Worm (Caenorhabditis elegans) whole organism, L4 larva: ENCODE measurements around the gene F54G2.1.

Source experiments
- F10B5.3 ChIP-seq: sonication (generic microtip); optimal IDR thresholded peaks from 2 replicates; lab custom pipeline; 2016; ENCODE audit warnings: mild to moderate bottlenecking, missing genetic modification characterization, missing compliant biosample characterization
- F26F4.8 ChIP-seq: fragments of 200-800 bp; sonication (Bioruptor generic); conservative IDR thresholded peaks from 2 replicates; pipeline ENCODE4 v1.3.6; 2022; ENCODE audit warnings: missing genetic modification characterization, missing compliant biosample characterization
- F37D6.2 ChIP-seq: sonication (generic microtip); optimal IDR thresholded peaks from 2 replicates; lab custom pipeline; 2016; ENCODE audit warnings: mild to moderate bottlenecking, missing genetic modification characterization, missing compliant biosample characterization
- Y48G9A.11 ChIP-seq: fragments of 200-800 bp; sonication (Bioruptor generic); IDR thresholded peaks from 2 replicates; pipeline ENCODE4 v1.3.6; 2022; ENCODE audit warnings: missing genetic modification reagents, missing genetic modification characterization, missing compliant biosample characterization
- Y75B8A.6 ChIP-seq: fragments of 200-800 bp; sonication (Bioruptor generic); IDR thresholded peaks from 2 replicates; pipeline ENCODE4 v1.3.6; 2022; ENCODE audit warnings: missing genetic modification reagents, missing genetic modification characterization, missing compliant biosample characterization
- ZK337.2 ChIP-seq: fragments of 200-800 bp; sonication (Bioruptor generic); IDR thresholded peaks from 2 replicates; pipeline ENCODE4 v1.3.6; 2022; ENCODE audit warnings: missing genetic modification reagents, missing genetic modification characterization, missing compliant biosample characterization
- ZK546.5 ChIP-seq, 2 experiments: sonication (generic microtip); optimal IDR thresholded peaks; 2 replicates each; lab custom pipeline; 2017; ENCODE audit warnings: missing biosample characterization in 2 of 2, missing genetic modification characterization in 2 of 2
- aha-1 ChIP-seq: fragments of 150-350 bp; peaks from one replicate; lab custom pipeline; 2014; ENCODE audit warnings: missing biosample characterization, missing genetic modification characterization
- ama-1 ChIP-seq: fragments of 150-350 bp; optimal IDR thresholded peaks from 2 replicates; lab custom pipeline; 2014; ENCODE audit warnings: inconsistent platforms, mixed read lengths
- arid-1 ChIP-seq: fragments of 200-800 bp; sonication (Bioruptor generic); conservative IDR thresholded peaks from 2 replicates; pipeline ENCODE4 v1.3.6; 2022; ENCODE audit warnings: missing genetic modification reagents, missing genetic modification characterization, missing compliant biosample characterization
- attf-4 ChIP-seq: sonication (generic microtip); optimal IDR thresholded peaks from 3 replicates; lab custom pipeline; 2017; ENCODE audit warnings: missing biosample characterization, missing genetic modification characterization
- ceh-20 ChIP-seq: fragments of 200-800 bp; sonication (Bioruptor generic); IDR thresholded peaks from 2 replicates; pipeline ENCODE4 v1.3.6; 2022; ENCODE audit warnings: missing genetic modification reagents, missing genetic modification characterization, missing compliant biosample characterization
- ceh-32 ChIP-seq: sonication (generic microtip); optimal IDR thresholded peaks from 2 replicates; lab custom pipeline; 2016; ENCODE audit warnings: mild to moderate bottlenecking, missing genetic modification characterization, missing compliant biosample characterization; ENCODE audit not compliant: poor library complexity
- ceh-44 ChIP-seq: fragments of 200-800 bp; sonication (Bioruptor generic); IDR thresholded peaks from 2 replicates; pipeline ENCODE4 v1.3.6; 2022; ENCODE audit warnings: missing genetic modification reagents, missing genetic modification characterization, missing compliant biosample characterization
- ceh-82 ChIP-seq: sonication (generic microtip); optimal IDR thresholded peaks from 2 replicates; lab custom pipeline; 2017; ENCODE audit warnings: missing biosample characterization, missing genetic modification characterization
- daf-16 ChIP-seq, 3 experiments: sonication (generic microtip); optimal IDR thresholded peaks; 2 replicates each; lab custom pipeline; 2016 to 2017; ENCODE audit warnings: missing genetic modification characterization in 3 of 3, missing genetic modification reagents in 3 of 3, mild to moderate bottlenecking in 2 of 3, missing compliant biosample characterization in 2 of 3, missing biosample characterization in 1 of 3, moderate library complexity in 1 of 3
- daf-8 ChIP-seq: fragments of 200-800 bp; sonication (Bioruptor generic); IDR thresholded peaks from 2 replicates; pipeline ENCODE4 v1.3.6; 2022; ENCODE audit warnings: missing genetic modification characterization, missing compliant biosample characterization
- dmd-6 ChIP-seq: fragments of 200-800 bp; sonication (Bioruptor generic); IDR thresholded peaks from 2 replicates; pipeline ENCODE4 v1.3.6; 2022; ENCODE audit warnings: missing genetic modification reagents, missing genetic modification characterization, missing compliant biosample characterization
- duxl-1 ChIP-seq: sonication (generic microtip); optimal IDR thresholded peaks from 2 replicates; lab custom pipeline; 2016; ENCODE audit warnings: mild to moderate bottlenecking, missing genetic modification characterization, moderate library complexity, missing compliant biosample characterization; ENCODE audit not compliant: poor library complexity
- dve-1 ChIP-seq: sonication (generic microtip); optimal IDR thresholded peaks from 2 replicates; lab custom pipeline; 2017; ENCODE audit warnings: antibody characterized with exemption, mild to moderate bottlenecking, missing genetic modification characterization, missing compliant biosample characterization; ENCODE audit not compliant: insufficient read depth
- fkh-10 ChIP-seq: fragments of 150-350 bp; optimal IDR thresholded peaks from 2 replicates; lab custom pipeline; 2014; ENCODE audit warnings: missing biosample characterization, missing genetic modification reagents, missing genetic modification characterization
- hif-1 ChIP-seq, 2 experiments: sonication (generic microtip); optimal IDR thresholded peaks; 2 replicates each; lab custom pipeline; 2016 to 2017; ENCODE audit warnings: missing compliant biosample characterization in 2 of 2, missing genetic modification characterization in 2 of 2, missing genetic modification reagents in 2 of 2, missing genotype in 2 of 2, mild to moderate bottlenecking in 1 of 2
- hlh-11 ChIP-seq: fragments of 200-800 bp; sonication (Bioruptor generic); optimal IDR thresholded peaks from 2 replicates; lab custom pipeline; 2018; ENCODE audit warnings: mild to moderate bottlenecking, missing genetic modification characterization, missing compliant biosample characterization
- hlh-30 ChIP-seq: sonication (generic microtip); optimal IDR thresholded peaks from 2 replicates; lab custom pipeline; 2017; ENCODE audit warnings: antibody characterized with exemption, mild to moderate bottlenecking, missing genetic modification characterization, missing compliant biosample characterization; ENCODE audit not compliant: insufficient read depth
- hmg-1.1 ChIP-seq: fragments of 200-800 bp; sonication (Bioruptor generic); IDR thresholded peaks from 2 replicates; pipeline ENCODE4 v1.3.6; 2022; ENCODE audit warnings: missing genetic modification reagents, missing genetic modification characterization, missing compliant biosample characterization
- jun-1 ChIP-seq: fragments of 150-350 bp; optimal IDR thresholded peaks from 2 replicates; lab custom pipeline; 2014; ENCODE audit warnings: missing biosample characterization, missing genetic modification reagents, missing genetic modification characterization
- lin-13 ChIP-seq: fragments of 150-350 bp; optimal IDR thresholded peaks from 2 replicates; lab custom pipeline; 2014; ENCODE audit warnings: missing biosample characterization, missing genetic modification reagents, missing genetic modification characterization
- lin-39 ChIP-seq: fragments of 150-350 bp; optimal IDR thresholded peaks from 2 replicates; lab custom pipeline; 2014; ENCODE audit warnings: missing biosample characterization, missing genetic modification reagents, missing genetic modification characterization
- lsy-2 ChIP-seq, 2 experiments: fragments of 150-350 bp in 1 of 2; sonication (generic microtip) in 1 of 2; optimal IDR thresholded peaks; 2 replicates each; lab custom pipeline; 2014 to 2017; ENCODE audit warnings: missing biosample characterization in 2 of 2, missing genetic modification characterization in 2 of 2
- mdl-1 ChIP-seq, 2 experiments: fragments of 150-350 bp in 1 of 2; sonication (generic microtip) in 1 of 2; optimal IDR thresholded peaks; 2 replicates each; lab custom pipeline; 2014 to 2017; ENCODE audit warnings: missing biosample characterization in 2 of 2, missing genetic modification characterization in 2 of 2
- mep-1 ChIP-seq: fragments of 150-350 bp; sonication (generic microtip); optimal IDR thresholded peaks from 3 replicates; lab custom pipeline; 2014; ENCODE audit warnings: missing biosample characterization, missing genetic modification characterization
- mxl-3 ChIP-seq: fragments of 200-800 bp; sonication (Bioruptor generic); optimal IDR thresholded peaks from 2 replicates; lab custom pipeline; 2018; ENCODE audit warnings: mild to moderate bottlenecking, missing genetic modification characterization, missing compliant biosample characterization
- nhr-102 ChIP-seq: sonication (generic microtip); optimal IDR thresholded peaks from 2 replicates; lab custom pipeline; 2016; ENCODE audit warnings: mild to moderate bottlenecking, missing genetic modification characterization, moderate library complexity, missing compliant biosample characterization
- nhr-28 ChIP-seq: fragments of 150-350 bp; optimal IDR thresholded peaks from 2 replicates; lab custom pipeline; 2014; ENCODE audit warnings: missing biosample characterization, missing genetic modification characterization
- nhr-48 ChIP-seq: sonication (generic microtip); optimal IDR thresholded peaks from 2 replicates; lab custom pipeline; 2016; ENCODE audit warnings: mild to moderate bottlenecking, missing genetic modification characterization, missing compliant biosample characterization
- nhr-77 ChIP-seq: fragments of 150-350 bp; optimal IDR thresholded peaks from 2 replicates; lab custom pipeline; 2014; ENCODE audit warnings: missing biosample characterization, missing genetic modification characterization
- pha-4 ChIP-seq, 2 experiments: fragments of 150-350 bp in 1 of 2; fragments of 200-800 bp in 1 of 2; sonication (Bioruptor generic) in 1 of 2; IDR thresholded peaks in 1 of 2; optimal IDR thresholded peaks in 1 of 2; 2 replicates each; pipeline versions ENCODE4 v1.3.6 to Lab custom; 2014 to 2022; ENCODE audit warnings: missing genetic modification characterization in 2 of 2, missing genetic modification reagents in 2 of 2, missing biosample characterization in 1 of 2, missing compliant biosample characterization in 1 of 2
- php-3 ChIP-seq: fragments of 200-800 bp; sonication (Bioruptor generic); IDR thresholded peaks from 2 replicates; pipeline ENCODE4 v1.3.6; 2022; ENCODE audit warnings: missing genetic modification reagents, missing genetic modification characterization, missing compliant biosample characterization
- pqm-1 ChIP-seq: sonication (generic microtip); optimal IDR thresholded peaks from 2 replicates; lab custom pipeline; 2017; ENCODE audit warnings: missing biosample characterization, missing genetic modification characterization
- saeg-2 ChIP-seq: fragments of 200-800 bp; sonication (Bioruptor generic); IDR thresholded peaks from 2 replicates; pipeline ENCODE4 v1.3.6; 2022; ENCODE audit warnings: missing genetic modification reagents, missing genetic modification characterization, missing compliant biosample characterization
- skn-1 ChIP-seq: fragments of 150-350 bp; optimal IDR thresholded peaks from 2 replicates; lab custom pipeline; 2014; ENCODE audit warnings: missing biosample characterization, missing genetic modification characterization
- snpc-4 ChIP-seq: fragments of 150-350 bp; optimal IDR thresholded peaks from 2 replicates; lab custom pipeline; 2014; ENCODE audit warnings: missing biosample characterization, missing genetic modification characterization
- unc-62 ChIP-seq, 3 experiments: fragments of 150-350 bp in 1 of 3; sonication (generic microtip); optimal IDR thresholded peaks in 2 of 3; peaks in 1 of 3; 1 replicate in 1 of 3; 2 replicates in 2 of 3; lab custom pipeline; 2014 to 2017; ENCODE audit warnings: missing biosample characterization in 3 of 3, missing genetic modification characterization in 3 of 3, missing genetic modification reagents in 3 of 3, missing genotype in 1 of 3
- zfp-2 ChIP-seq: sonication (generic microtip); optimal IDR thresholded peaks from 2 replicates; lab custom pipeline; 2016; ENCODE audit warnings: mild to moderate bottlenecking, missing genetic modification characterization, missing compliant biosample characterization
- zfp-3 ChIP-seq: fragments of 200-800 bp; sonication (Bioruptor generic); conservative IDR thresholded peaks from 2 replicates; pipeline ENCODE4 v1.3.6; 2022; ENCODE audit warnings: missing genetic modification reagents, missing genetic modification characterization, missing compliant biosample characterization

Gene F54G2.1

ce11 chrX:2693026-2693425 is 28.9 kb upstream of the F54G2.1 start:
- no peak for TF ChIP-seq ceh-32
- peak in 1 of 2 experiments; percentile 55 for TF ChIP-seq hif-1 (tag; optimal IDR thresholded peaks at IDR 0.05; lab: Kevin White, UChicago)
- TF ChIP-seq hlh-30 (tag; lab: Kevin White, UChicago), result peak; percentile 12
- peak; percentile 20 for TF ChIP-seq nhr-48 (tag; lab: Kevin White, UChicago)
- TF ChIP-seq nhr-102 (tag; lab: Kevin White, UChicago), result peak; percentile 40
- TF ChIP-seq F26F4.8 (GFP tag; lab: Robert Waterston, UW), result no peak
- peak; percentile 27 for TF ChIP-seq nhr-77 (tag; lab: Kevin White, UChicago)
- TF ChIP-seq pqm-1 (tag; lab: Kevin White, UChicago), result peak; percentile 20
- TF ChIP-seq aha-1 (tag; lab: Kevin White, UChicago), result peak; percentile 9
- peak; percentile 60 for TF ChIP-seq hlh-11
- TF ChIP-seq php-3, result peak; percentile 52
- peak; percentile 17 for TF ChIP-seq nhr-28 (tag; lab: Kevin White, UChicago)
- TF ChIP-seq daf-16 (GFP tag; optimal IDR thresholded peaks at IDR 0.05; lab: Kevin White, UChicago), result no peak
- peak; percentile 99 for TF ChIP-seq daf-16 (tag; optimal IDR thresholded peaks at IDR 0.05; lab: Kevin White, UChicago)
- no peak for TF ChIP-seq hmg-1.1 (GFP tag; lab: Robert Waterston, UW)
- TF ChIP-seq dve-1 (tag; lab: Kevin White, UChicago), result peak; percentile 59
- TF ChIP-seq dmd-6 (GFP tag; lab: Robert Waterston, UW), result peak; percentile 60
- TF ChIP-seq skn-1 (tag; lab: Kevin White, UChicago), result no peak
- peak in 1 of 2 experiments; percentile 95 for TF ChIP-seq unc-62 (GFP tag; optimal IDR thresholded peaks at IDR 0.05 in 1 of 2; lab: Kevin White, UChicago)
- TF ChIP-seq unc-62 (tag; optimal IDR thresholded peaks at IDR 0.05; lab: Kevin White, UChicago), result no peak

- TF ChIP-seq lsy-2 (tag; optimal IDR thresholded peaks at IDR 0.05; lab: Kevin White, UChicago) (peak; percentile 91 to 98), ama-1 (lab: Kevin White, UChicago) (no peak), ZK337.2 (GFP tag; lab: Robert Waterston, UW) (no peak), dmd-6 (GFP tag; lab: Robert Waterston, UW) (0 out of 2 replicates have a peak, but pooled peaks have one; percentile 17), daf-8 (GFP tag; lab: Robert Waterston, UW) (no peak), ZK546.5 (tag; optimal IDR thresholded peaks at IDR 0.05; lab: Kevin White, UChicago) (no peak), mdl-1 (tag; optimal IDR thresholded peaks at IDR 0.05; lab: Kevin White, UChicago) (peak in 1 of 2 experiments; percentile 46), dve-1 (tag; lab: Kevin White, UChicago) (peak; percentile 69), pha-4 (GFP tag; IDR thresholded peaks at IDR 0.05; lab: Robert Waterston, UW) (no peak), pha-4 (tag; optimal IDR thresholded peaks at IDR 0.05; lab: Kevin White, UChicago) (peak; percentile 7), F10B5.3 (tag; lab: Kevin White, UChicago) (no peak), duxl-1 (peak; percentile 45), zfp-2 (tag; lab: Kevin White, UChicago) (no peak), snpc-4 (no peak), F37D6.2 (tag; lab: Kevin White, UChicago) (peak; percentile 19), mxl-3 (GFP tag; lab: Kevin White, UChicago) (no peak), fkh-10 (peak; percentile 70), unc-62 (GFP tag; optimal IDR thresholded peaks at IDR 0.05 in 1 of 2; lab: Kevin White, UChicago) (peak in 1 of 2 experiments; percentile 90), unc-62 (tag; optimal IDR thresholded peaks at IDR 0.05; lab: Kevin White, UChicago) (no peak), pqm-1 (tag; lab: Kevin White, UChicago) (no peak), mep-1 (tag; lab: Kevin White, UChicago) (peak; percentile 82), ceh-82 (no peak), Y48G9A.11 (GFP tag; lab: Robert Waterston, UW) (no peak), lin-39 (no peak), saeg-2 (no peak), F26F4.8 (GFP tag; lab: Robert Waterston, UW) (no peak), zfp-3 (GFP tag; lab: Robert Waterston, UW) (no peak), ceh-44 (GFP tag; lab: Robert Waterston, UW) (no peak), Y75B8A.6 (GFP tag; lab: Robert Waterston, UW) (no peak), jun-1 (tag; lab: Kevin White, UChicago) (no peak), arid-1 (GFP tag; lab: Robert Waterston, UW) (0 out of 2 replicates have a peak, but pooled peaks have one; percentile 45), lin-13 (GFP tag; lab: Kevin White, UChicago) (peak; percentile 43), hlh-30 (tag; lab: Kevin White, UChicago) (peak; percentile 88), attf-4 (tag; lab: Kevin White, UChicago) (no peak), ceh-20 (GFP tag; lab: Robert Waterston, UW) (no peak)
Measured at ce11 chrX:2688583-2689220, 24.5 kb upstream of the F54G2.1 start, which contains the start of gene T14G11.1. TSS of gene T14G11.1 (plus strand) at chrX:2688990.
